Worm (Caenorhabditis elegans) whole organism, L3 larva: ENCODE data around the gene EEED8.14.

Source experiments
- R02D3.7 ChIP-seq: fragments of 150-350 bp; optimal IDR thresholded peaks from 2 replicates; lab custom pipeline; 2014; ENCODE audit warnings: missing biosample characterization, missing genetic modification characterization
- ZK546.5 ChIP-seq: sonication (generic microtip); optimal IDR thresholded peaks from 2 replicates; lab custom pipeline; 2017; ENCODE audit warnings: missing biosample characterization, missing genetic modification characterization
- aly-2 ChIP-seq: fragments of 150-350 bp; optimal IDR thresholded peaks from 2 replicates; lab custom pipeline; 2014; ENCODE audit warnings: missing biosample characterization, missing genetic modification characterization
- ceh-16 ChIP-seq: sonication (generic microtip); optimal IDR thresholded peaks from 2 replicates; lab custom pipeline; 2017; ENCODE audit warnings: missing biosample characterization, missing genetic modification characterization
- ceh-28 ChIP-seq: fragments of 150-350 bp; optimal IDR thresholded peaks from 2 replicates; lab custom pipeline; 2014; ENCODE audit warnings: missing biosample characterization, missing genetic modification reagents, missing genetic modification characterization
- ceh-82 ChIP-seq: fragments of 150-350 bp; optimal IDR thresholded peaks from 2 replicates; lab custom pipeline; 2014; ENCODE audit warnings: missing biosample characterization, missing genetic modification characterization
- ceh-9 ChIP-seq: sonication (generic microtip); optimal IDR thresholded peaks from 2 replicates; lab custom pipeline; 2018; ENCODE audit warnings: missing biosample characterization, missing genetic modification characterization
- daf-12 ChIP-seq: fragments of 150-350 bp; optimal IDR thresholded peaks from 2 replicates; lab custom pipeline; 2014; ENCODE audit warnings: missing biosample characterization, missing genetic modification reagents, missing genetic modification characterization
- egl-27 ChIP-seq: sonication (generic microtip); optimal IDR thresholded peaks from 4 replicates; lab custom pipeline; 2017; ENCODE audit warnings: missing biosample characterization, missing genetic modification reagents, missing genetic modification characterization
- egl-5 ChIP-seq: fragments of 150-350 bp; optimal IDR thresholded peaks from 2 replicates; lab custom pipeline; 2017; ENCODE audit warnings: missing biosample characterization, missing genetic modification reagents, missing genetic modification characterization, inconsistent platforms
- elt-1 ChIP-seq: fragments of 150-350 bp; optimal IDR thresholded peaks from 2 replicates; lab custom pipeline; 2014; ENCODE audit warnings: missing biosample characterization, missing genetic modification characterization
- elt-2 ChIP-seq: sonication (generic microtip); optimal IDR thresholded peaks from 2 replicates; lab custom pipeline; 2016; ENCODE audit warnings: missing genetic modification reagents, mild to moderate bottlenecking, missing genetic modification characterization, missing compliant biosample characterization
- elt-3 ChIP-seq, 3 experiments: fragments of 150-350 bp in 1 of 3; sonication (generic microtip) in 2 of 3; optimal IDR thresholded peaks; 2 replicates in 2 of 3; 4 replicates in 1 of 3; lab custom pipeline; 2014 to 2017; ENCODE audit warnings: missing biosample characterization in 3 of 3, missing genetic modification characterization in 3 of 3
- eor-1 ChIP-seq, 2 experiments: fragments of 150-350 bp; optimal IDR thresholded peaks; 2 replicates each; lab custom pipeline; 2014 to 2018; ENCODE audit warnings: missing biosample characterization in 2 of 2, missing genetic modification characterization in 2 of 2
- fkh-10 ChIP-seq: sonication (generic microtip); optimal IDR thresholded peaks from 2 replicates; lab custom pipeline; 2017; ENCODE audit warnings: missing biosample characterization, missing genetic modification reagents, missing genetic modification characterization
- fkh-2 ChIP-seq: fragments of 150-350 bp; optimal IDR thresholded peaks from 2 replicates; lab custom pipeline; 2014; ENCODE audit warnings: missing biosample characterization, missing genetic modification reagents, missing genetic modification characterization
- fos-1 ChIP-seq: fragments of 150-350 bp; optimal IDR thresholded peaks from 2 replicates; lab custom pipeline; 2014; ENCODE audit warnings: missing biosample characterization, missing genetic modification characterization
- hmg-11 ChIP-seq: sonication (generic microtip); optimal IDR thresholded peaks from 2 replicates; lab custom pipeline; 2016; ENCODE audit warnings: missing genetic modification characterization, missing compliant biosample characterization
- jun-1 ChIP-seq: fragments of 150-350 bp; optimal IDR thresholded peaks from 2 replicates; lab custom pipeline; 2014; ENCODE audit warnings: missing biosample characterization, missing genetic modification reagents, missing genetic modification characterization
- lin-15B ChIP-seq: fragments of 150-350 bp; optimal IDR thresholded peaks from 2 replicates; lab custom pipeline; 2014; ENCODE audit warnings: missing biosample characterization, missing genetic modification characterization
- lin-39 ChIP-seq: fragments of 150-350 bp; optimal IDR thresholded peaks from 2 replicates; lab custom pipeline; 2018; ENCODE audit warnings: missing biosample characterization, missing genetic modification reagents, missing genetic modification characterization
- lsy-12 ChIP-seq: sonication (generic microtip); optimal IDR thresholded peaks from 2 replicates; lab custom pipeline; 2016; ENCODE audit warnings: mild to moderate bottlenecking, missing genetic modification characterization, missing compliant biosample characterization
- mdl-1 ChIP-seq: fragments of 150-350 bp; optimal IDR thresholded peaks from 2 replicates; lab custom pipeline; 2014; ENCODE audit warnings: missing biosample characterization, missing genetic modification characterization
- mml-1 ChIP-seq: fragments of 150-350 bp; sonication (generic microtip); optimal IDR thresholded peaks from 3 replicates; lab custom pipeline; 2014; ENCODE audit warnings: missing biosample characterization, missing genetic modification characterization
- nfya-1 ChIP-seq: sonication (generic microtip); optimal IDR thresholded peaks from 2 replicates; lab custom pipeline; 2017; ENCODE audit warnings: missing genetic modification characterization, mild to moderate bottlenecking, missing compliant biosample characterization, antibody characterized with exemption, moderate library complexity; ENCODE audit not compliant: insufficient read depth
- nhr-11 ChIP-seq: fragments of 150-350 bp; optimal IDR thresholded peaks from 2 replicates; lab custom pipeline; 2014; ENCODE audit warnings: missing biosample characterization, missing genetic modification characterization
- nhr-12 ChIP-seq: fragments of 150-350 bp; optimal IDR thresholded peaks from 2 replicates; lab custom pipeline; 2014; ENCODE audit warnings: missing biosample characterization, missing genetic modification characterization
- nhr-23 ChIP-seq: fragments of 150-350 bp; optimal IDR thresholded peaks from 2 replicates; lab custom pipeline; 2014; ENCODE audit warnings: missing biosample characterization, missing genetic modification reagents, missing genetic modification characterization
- nhr-237 ChIP-seq: fragments of 150-350 bp; optimal IDR thresholded peaks from 2 replicates; lab custom pipeline; 2014; ENCODE audit warnings: missing biosample characterization, missing genetic modification characterization
- nhr-25 ChIP-seq: sonication (generic microtip); optimal IDR thresholded peaks from 2 replicates; lab custom pipeline; 2017; ENCODE audit warnings: missing biosample characterization, missing genetic modification characterization
- nhr-28 ChIP-seq: fragments of 150-350 bp; optimal IDR thresholded peaks from 2 replicates; lab custom pipeline; 2014; ENCODE audit warnings: missing biosample characterization, missing genetic modification characterization
- nhr-43 ChIP-seq: sonication (generic microtip); optimal IDR thresholded peaks from 2 replicates; lab custom pipeline; 2016; ENCODE audit warnings: mild to moderate bottlenecking, missing genetic modification characterization, missing compliant biosample characterization; ENCODE audit not compliant: poor library complexity, severe bottlenecking
- nhr-67 ChIP-seq: fragments of 150-350 bp; optimal IDR thresholded peaks from 2 replicates; lab custom pipeline; 2014; ENCODE audit warnings: missing biosample characterization, missing genetic modification characterization
- nhr-76 ChIP-seq: fragments of 150-350 bp; sonication (generic microtip); optimal IDR thresholded peaks from 5 replicates; lab custom pipeline; 2014; ENCODE audit warnings: missing biosample characterization, missing genetic modification characterization
- nhr-77 ChIP-seq: fragments of 150-350 bp; optimal IDR thresholded peaks from 2 replicates; lab custom pipeline; 2014; ENCODE audit warnings: missing biosample characterization, missing genetic modification characterization
- pha-4 ChIP-seq: fragments of 150-350 bp; optimal IDR thresholded peaks from 2 replicates; lab custom pipeline; 2014; ENCODE audit warnings: missing biosample characterization, missing genetic modification reagents, missing genetic modification characterization
- pqm-1 ChIP-seq: fragments of 150-350 bp; optimal IDR thresholded peaks from 2 replicates; lab custom pipeline; 2017; ENCODE audit warnings: missing biosample characterization, missing genetic modification characterization, inconsistent platforms
- sea-2 ChIP-seq: fragments of 150-350 bp; sonication (generic microtip); optimal IDR thresholded peaks from 4 replicates; lab custom pipeline; 2014; ENCODE audit warnings: missing biosample characterization, missing genetic modification reagents, missing genetic modification characterization
- skn-1 ChIP-seq: fragments of 150-350 bp; optimal IDR thresholded peaks from 2 replicates; lab custom pipeline; 2014; ENCODE audit warnings: missing biosample characterization, missing genetic modification characterization
- snpc-4 ChIP-seq: fragments of 150-350 bp; optimal IDR thresholded peaks from 2 replicates; lab custom pipeline; 2014; ENCODE audit warnings: missing biosample characterization, missing genetic modification characterization
- tbx-2 ChIP-seq: sonication (generic microtip); optimal IDR thresholded peaks from 2 replicates; lab custom pipeline; 2016; ENCODE audit warnings: mild to moderate bottlenecking, missing genetic modification characterization, missing compliant biosample characterization
- unc-39 ChIP-seq: sonication (generic microtip); optimal IDR thresholded peaks from 4 replicates; lab custom pipeline; 2017; ENCODE audit warnings: missing biosample characterization, missing genetic modification characterization
- zag-1 ChIP-seq: fragments of 150-350 bp; optimal IDR thresholded peaks from 2 replicates; lab custom pipeline; 2014; ENCODE audit warnings: missing biosample characterization, missing genetic modification characterization
- ztf-11 ChIP-seq: fragments of 150-350 bp; optimal IDR thresholded peaks from 2 replicates; lab custom pipeline; 2014; ENCODE audit warnings: missing biosample characterization, missing genetic modification characterization
- ztf-4 ChIP-seq: fragments of 150-350 bp; optimal IDR thresholded peaks from 2 replicates; lab custom pipeline; 2014; ENCODE audit warnings: missing biosample characterization, missing genetic modification characterization

The EEED8.14 gene

DNA sequence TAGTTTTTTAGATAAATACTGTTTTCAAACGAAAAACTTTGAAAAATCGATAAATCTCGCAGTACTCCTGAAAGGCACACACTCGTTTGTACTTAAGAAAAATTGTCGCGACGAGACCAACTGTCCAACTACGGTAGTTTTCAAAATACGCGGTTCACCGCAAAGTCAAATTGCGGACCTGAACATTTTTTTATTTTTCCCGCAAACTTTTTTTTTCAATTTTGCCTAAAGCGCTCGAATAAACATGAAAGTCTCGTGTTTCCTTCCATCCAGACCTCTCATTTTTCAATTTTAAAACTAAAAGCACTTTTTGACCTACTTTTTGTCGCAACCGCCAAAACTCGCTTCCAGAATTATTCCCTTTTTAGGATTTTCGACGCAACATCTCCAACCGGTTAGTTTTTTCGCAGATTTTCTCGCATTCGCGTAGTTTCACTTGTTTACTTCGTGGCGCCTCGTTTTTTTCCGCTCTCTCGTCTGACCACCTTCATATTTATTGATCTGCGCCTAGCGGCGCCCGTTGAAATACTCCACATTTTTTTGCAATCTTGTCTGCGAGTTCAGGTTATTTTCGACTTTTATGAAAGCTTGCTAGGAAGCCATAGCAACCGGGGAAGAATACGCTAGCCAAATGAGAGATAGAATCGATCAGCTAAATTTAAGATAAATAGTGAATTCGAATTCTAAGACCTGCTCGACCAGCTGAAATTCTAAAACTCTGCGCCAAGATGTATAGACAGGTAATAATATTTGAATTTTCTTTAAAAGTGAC lies 36.2 kb downstream of the EEED8.14 start, which contains the start of gene prdx-2:
Gene prdx-2, plus strand, starts transcription at position 729 of the 772 bp plus-strand sequence.
- no peak for TF ChIP-seq ceh-82 (tag; lab: Kevin White, UChicago)
- no peak for TF ChIP-seq egl-5 (tag; lab: Kevin White, UChicago)
- no peak for TF ChIP-seq R02D3.7 (tag; lab: Kevin White, UChicago)
- TF ChIP-seq ceh-28 (tag; lab: Kevin White, UChicago), result no peak
- TF ChIP-seq nhr-67 (tag; lab: Kevin White, UChicago), result no peak
- TF ChIP-seq snpc-4 (tag; lab: Kevin White, UChicago), result peak; percentile 15
- peak; percentile 63 for TF ChIP-seq pha-4 (tag; lab: Kevin White, UChicago)

DNA sequence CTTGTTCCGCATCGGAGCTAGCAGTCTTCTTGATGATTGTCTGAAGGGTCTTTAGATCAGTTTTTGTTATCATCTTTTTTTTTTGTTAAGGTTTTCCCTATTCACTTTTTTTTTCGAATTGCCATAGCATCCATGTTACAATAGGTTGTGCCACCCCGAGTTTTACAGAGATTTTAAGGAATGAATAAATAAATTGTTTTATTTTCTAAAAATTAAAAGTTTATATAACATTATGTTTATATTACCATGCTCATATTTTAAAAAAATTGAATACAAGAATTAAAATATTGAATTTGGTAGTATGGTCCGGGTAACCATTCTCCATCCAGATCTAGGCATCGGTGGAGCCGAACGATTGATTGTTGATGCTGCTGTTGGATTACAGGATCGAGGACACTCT lies 38.9 kb downstream of the EEED8.14 start, which contains the start of gene algn-2:
Gene algn-2, plus strand, starts transcription at position 301 of the 400 bp plus-strand sequence.
- TF ChIP-seq elt-2 (tag; lab: Kevin White, UChicago) (peak; percentile 16), nhr-12 (tag; lab: Kevin White, UChicago) (no peak), tbx-2 (tag; lab: Kevin White, UChicago) (no peak), nhr-25 (no peak), lin-39 (no peak)

DNA sequence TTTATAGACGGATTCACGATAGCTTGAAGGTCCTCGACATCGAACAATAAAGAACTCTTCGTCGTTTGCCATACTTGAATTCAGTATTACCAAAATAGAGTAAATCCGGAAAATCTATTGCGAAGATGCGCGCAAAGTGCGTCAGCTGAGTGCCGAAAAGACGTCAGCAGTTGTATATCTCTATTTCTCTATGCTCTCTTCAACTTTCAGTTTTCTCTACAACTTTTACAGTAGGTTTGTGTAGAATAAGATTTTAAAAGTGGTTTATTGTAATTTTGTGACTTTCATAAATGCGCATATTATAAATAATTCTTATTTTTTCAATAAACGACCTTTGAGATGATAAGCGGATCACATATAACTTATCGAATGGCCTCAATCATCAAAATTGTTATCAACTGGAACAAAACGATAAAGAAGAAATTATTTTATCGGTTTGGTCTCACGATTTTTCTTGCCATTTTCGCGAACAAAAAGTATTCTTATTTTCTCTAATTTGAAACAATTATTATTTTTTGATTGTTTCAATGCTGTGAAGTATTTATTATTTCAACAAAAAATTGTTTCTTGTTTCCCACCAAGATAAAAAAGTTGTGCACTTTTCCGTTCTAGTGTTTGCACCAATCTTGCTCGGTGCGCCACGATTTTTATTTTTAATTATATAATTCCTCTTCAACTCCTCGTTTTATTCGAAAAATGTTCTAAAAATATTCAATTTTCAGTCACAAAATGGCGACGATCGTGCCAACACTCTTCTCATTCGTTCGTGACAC lies 40.4 kb downstream of the EEED8.14 start, which contains the start of the genes agt-2 and F09E5.3:
Gene agt-2, minus strand, starts transcription at position 553 of the 773 bp plus-strand sequence.
Gene F09E5.3, plus strand, starts transcription at position 723 of the 773 bp plus-strand sequence.
- TF ChIP-seq nfya-1 (tag; lab: Kevin White, UChicago) (peak; percentile 88), ceh-28 (tag; lab: Kevin White, UChicago) (peak; percentile 79), nhr-12 (tag; lab: Kevin White, UChicago) (no peak), fkh-10 (GFP tag; lab: Kevin White, UChicago) (peak; percentile 74), nhr-237 (tag; lab: Kevin White, UChicago) (no peak), jun-1 (tag; lab: Kevin White, UChicago) (peak; percentile 71), nhr-77 (tag; lab: Kevin White, UChicago) (peak; percentile 4), mml-1 (no peak), unc-39 (tag; lab: Kevin White, UChicago) (no peak), aly-2 (tag; lab: Kevin White, UChicago) (no peak), ZK546.5 (tag; lab: Kevin White, UChicago) (no peak), tbx-2 (tag; lab: Kevin White, UChicago) (peak; percentile 73), elt-1 (tag; lab: Kevin White, UChicago) (peak; percentile 42), nhr-76 (no peak), pqm-1 (tag; lab: Kevin White, UChicago) (peak; percentile 71), lin-39 (peak; percentile 59), hmg-11 (tag; lab: Kevin White, UChicago) (peak; percentile 84), egl-27 (no peak), nhr-11 (peak; percentile 81), elt-3 (tag; optimal IDR thresholded peaks at IDR 0.05; lab: Kevin White, UChicago) (no peak), fkh-2 (tag; lab: Kevin White, UChicago) (no peak), mdl-1 (tag; lab: Kevin White, UChicago) (no peak), zag-1 (tag; lab: Kevin White, UChicago) (peak; percentile 31), R02D3.7 (tag; lab: Kevin White, UChicago) (peak; percentile 75), lin-15B (tag; lab: Kevin White, UChicago) (peak; percentile 88), nhr-43 (tag; lab: Kevin White, UChicago) (peak; percentile 89), elt-2 (tag; lab: Kevin White, UChicago) (peak; percentile 92), nhr-23 (tag; lab: Kevin White, UChicago) (peak; percentile 97), eor-1 (tag; optimal IDR thresholded peaks at IDR 0.05; lab: Kevin White, UChicago) (no peak), ceh-9 (tag; lab: Kevin White, UChicago) (no peak), skn-1 (tag; lab: Kevin White, UChicago) (peak; percentile 23), fos-1 (no peak), pha-4 (tag; lab: Kevin White, UChicago) (peak; percentile 97), ztf-4 (tag; lab: Kevin White, UChicago) (peak; percentile 77), nhr-28 (tag; lab: Kevin White, UChicago) (no peak), sea-2 (no peak), egl-5 (tag; lab: Kevin White, UChicago) (peak; percentile 23), nhr-67 (tag; lab: Kevin White, UChicago) (no peak), snpc-4 (tag; lab: Kevin White, UChicago) (peak; percentile 88), ztf-11 (tag; lab: Kevin White, UChicago) (no peak), lsy-12 (tag; lab: Kevin White, UChicago) (peak; percentile 84), daf-12 (no peak), ceh-16 (no peak)
